Worm (Caenorhabditis elegans) whole organism, L3 larva: ENCODE results near the gene srw-2.

Source experiments
- ceh-82 ChIP-seq: fragments of 150-350 bp; optimal IDR thresholded peaks from 2 replicates; lab custom pipeline; 2014; ENCODE audit warnings: missing biosample characterization, missing genetic modification characterization
- daf-12 ChIP-seq: fragments of 150-350 bp; optimal IDR thresholded peaks from 2 replicates; lab custom pipeline; 2014; ENCODE audit warnings: missing biosample characterization, missing genetic modification reagents, missing genetic modification characterization
- fkh-10 ChIP-seq: sonication (generic microtip); optimal IDR thresholded peaks from 2 replicates; lab custom pipeline; 2017; ENCODE audit warnings: missing biosample characterization, missing genetic modification reagents, missing genetic modification characterization
- jun-1 ChIP-seq: fragments of 150-350 bp; optimal IDR thresholded peaks from 2 replicates; lab custom pipeline; 2014; ENCODE audit warnings: missing biosample characterization, missing genetic modification reagents, missing genetic modification characterization
- nfya-1 ChIP-seq: sonication (generic microtip); optimal IDR thresholded peaks from 2 replicates; lab custom pipeline; 2017; ENCODE audit warnings: missing genetic modification characterization, mild to moderate bottlenecking, missing compliant biosample characterization, antibody characterized with exemption, moderate library complexity; ENCODE audit not compliant: insufficient read depth
- nhr-11 ChIP-seq: fragments of 150-350 bp; optimal IDR thresholded peaks from 2 replicates; lab custom pipeline; 2014; ENCODE audit warnings: missing biosample characterization, missing genetic modification characterization
- nhr-237 ChIP-seq: fragments of 150-350 bp; optimal IDR thresholded peaks from 2 replicates; lab custom pipeline; 2014; ENCODE audit warnings: missing biosample characterization, missing genetic modification characterization
- pha-4 ChIP-seq: fragments of 150-350 bp; optimal IDR thresholded peaks from 2 replicates; lab custom pipeline; 2014; ENCODE audit warnings: missing biosample characterization, missing genetic modification reagents, missing genetic modification characterization
- snpc-4 ChIP-seq: fragments of 150-350 bp; optimal IDR thresholded peaks from 2 replicates; lab custom pipeline; 2014; ENCODE audit warnings: missing biosample characterization, missing genetic modification characterization
- unc-62 ChIP-seq: fragments of 150-350 bp; sonication (generic microtip); optimal IDR thresholded peaks from 4 replicates; lab custom pipeline; 2014; ENCODE audit warnings: missing biosample characterization, missing genetic modification reagents, missing genetic modification characterization
- ztf-11 ChIP-seq: fragments of 150-350 bp; optimal IDR thresholded peaks from 2 replicates; lab custom pipeline; 2014; ENCODE audit warnings: missing biosample characterization, missing genetic modification characterization

DNA sequence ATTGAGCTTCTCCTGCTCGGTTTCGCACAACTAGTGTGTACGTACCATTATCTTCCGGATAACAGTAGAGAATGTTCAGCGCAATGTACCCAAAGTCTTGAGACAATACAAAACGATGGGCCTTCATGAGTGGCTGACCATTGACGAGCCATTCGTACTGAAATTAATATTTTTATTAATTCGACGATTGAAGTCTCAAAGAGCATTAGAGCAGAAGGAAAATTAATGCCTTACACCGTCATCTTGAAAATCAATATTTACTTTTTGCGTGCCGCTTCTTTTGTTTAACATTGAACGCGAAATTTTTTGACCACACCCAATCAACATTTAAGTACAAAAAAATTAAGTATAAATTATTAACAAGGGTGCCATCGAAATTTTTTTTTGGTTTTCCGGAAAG is 37.7 kb upstream of the srw-2 start:
- TF ChIP-seq ztf-11 (no peak), snpc-4 (tag; lab: Kevin White, UChicago) (no peak), nhr-237 (tag; lab: Kevin White, UChicago) (no peak), pha-4 (no peak), nhr-11 (tag; lab: Kevin White, UChicago) (no peak), jun-1 (tag; lab: Kevin White, UChicago) (no peak), nfya-1 (tag; lab: Kevin White, UChicago) (no peak), fkh-10 (GFP tag; lab: Kevin White, UChicago) (no peak), daf-12 (tag; lab: Kevin White, UChicago) (no peak), ceh-82 (tag; lab: Kevin White, UChicago) (no peak), unc-62 (no peak)
